Fruit fly (Drosophila melanogaster) whole organism, pupa: ENCODE results near the gene CG9356.

Experiments
- CG13204 ChIP-seq: fragments of 200-800 bp; sonication (Bioruptor generic); optimal IDR thresholded peaks from 2 replicates; lab custom pipeline; 2018; ENCODE audit warnings: missing biosample characterization, mild to moderate bottlenecking, missing genetic modification characterization, moderate library complexity
- CG17806 ChIP-seq: fragments of 200-800 bp; sonication (Bioruptor generic); optimal IDR thresholded peaks from 2 replicates; lab custom pipeline; 2018; ENCODE audit warnings: missing biosample characterization, mild to moderate bottlenecking, missing genetic modification characterization, moderate library complexity
- CG4496 ChIP-seq: fragments of 200-800 bp; sonication (Bioruptor generic); IDR thresholded peaks from 3 replicates; pipeline ENCODE4 v1.3.6; 2022; ENCODE audit warnings: missing biosample characterization, missing genetic modification characterization
- CG8159 ChIP-seq: fragments of 200-800 bp; sonication (Bioruptor generic); optimal IDR thresholded peaks from 3 replicates; lab custom pipeline; 2018; ENCODE audit warnings: missing biosample characterization, mild to moderate bottlenecking, missing genetic modification characterization, moderate library complexity
- CG8301 ChIP-seq: fragments of 200-800 bp; sonication (Bioruptor generic); optimal IDR thresholded peaks from 2 replicates; lab custom pipeline; 2018; ENCODE audit warnings: missing biosample characterization, mild to moderate bottlenecking, missing genetic modification characterization
- CG9948 ChIP-seq: fragments of 200-800 bp; sonication (Bioruptor generic); optimal IDR thresholded peaks from 2 replicates; lab custom pipeline; 2018; ENCODE audit warnings: missing biosample characterization, mild to moderate bottlenecking, missing genetic modification characterization, moderate library complexity
- EcR ChIP-seq: fragments of 200-800 bp; sonication (Bioruptor generic); optimal IDR thresholded peaks from 3 replicates; lab custom pipeline; 2019; ENCODE audit warnings: missing biosample characterization, missing genetic modification characterization, mild to moderate bottlenecking, moderate library complexity, missing genetic modification reagents
- Pif1A ChIP-seq: fragments of 200-800 bp; sonication (Bioruptor generic); optimal IDR thresholded peaks from 3 replicates; lab custom pipeline; 2016; ENCODE audit warnings: missing biosample characterization, missing genetic modification characterization
- Pif1B ChIP-seq: fragments of 200-800 bp; sonication (Bioruptor generic); optimal IDR thresholded peaks from 3 replicates; lab custom pipeline; 2016; ENCODE audit warnings: missing biosample characterization, missing genetic modification characterization
- Snoo ChIP-seq: fragments of 200-800 bp; sonication (Bioruptor generic); optimal IDR thresholded peaks from 3 replicates; lab custom pipeline; 2017; ENCODE audit warnings: missing biosample characterization, mild to moderate bottlenecking, missing genetic modification characterization, inconsistent platforms
- fd96Ca ChIP-seq: fragments of 200-800 bp; sonication (Bioruptor generic); IDR thresholded peaks from 3 replicates; pipeline ENCODE4 v1.3.6; 2022; ENCODE audit warnings: missing biosample characterization, missing genetic modification characterization
- gl ChIP-seq: fragments of 200-800 bp; sonication (Bioruptor generic); optimal IDR thresholded peaks from 2 replicates; lab custom pipeline; 2018; ENCODE audit warnings: missing biosample characterization, mild to moderate bottlenecking, missing genetic modification characterization
- rn ChIP-seq: fragments of 200-800 bp; sonication (Bioruptor generic); IDR thresholded peaks from 2 replicates; pipeline ENCODE4 v1.3.6; 2022; ENCODE audit warnings: missing biosample characterization, missing genetic modification characterization

DNA sequence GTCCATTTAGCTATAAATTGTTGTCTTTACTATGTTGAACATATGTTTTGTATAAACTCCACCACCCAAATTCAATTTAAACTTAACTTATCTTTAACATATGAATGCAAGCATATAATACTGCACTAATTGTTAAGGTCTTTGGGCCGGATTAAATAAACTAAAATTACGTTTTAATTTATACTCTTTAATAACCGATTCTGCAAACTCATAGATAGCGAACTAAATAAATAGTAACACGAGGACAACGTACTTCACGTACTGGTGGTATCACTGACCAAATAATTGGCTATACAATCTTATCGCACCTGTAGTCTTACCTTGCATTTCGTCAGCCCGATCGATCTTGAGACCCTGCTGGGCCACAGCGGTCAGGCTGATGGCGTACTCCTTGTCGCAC is 11.6 kb downstream of the CG9356 start:
- TF ChIP-seq Pif1B (GFP tag; lab: Kevin White, UChicago) (no peak), CG8301 (tag; lab: Kevin White, UChicago) (no peak), gl (tag; lab: Kevin White, UChicago) (no peak), Pif1A (no peak), rn (GFP tag; lab: Robert Waterston, UW) (no peak), CG8159 (tag; lab: Kevin White, UChicago) (no peak), CG13204 (GFP tag; lab: Kevin White, UChicago) (no peak), CG4496 (GFP tag; lab: Robert Waterston, UW) (no peak), fd96Ca (GFP tag; lab: Robert Waterston, UW) (no peak), CG17806 (tag; lab: Kevin White, UChicago) (no peak), EcR (GFP tag; lab: Kevin White, UChicago) (peak; percentile 23), CG9948 (tag; lab: Kevin White, UChicago) (no peak), Snoo (no peak)
